Fruit fly (Drosophila melanogaster): ENCODE data around the gene IFT57.

The IFT57 gene

dm6 chr2L:3576520-3576919 lies 45.9 kb downstream of the IFT57 start:
- TF ChIP-seq bsh (GFP tag; optimal IDR thresholded peaks at IDR 0.05) (peak in 1 of 2 experiments; percentile 21), gem (tag; optimal IDR thresholded peaks at IDR 0.05) (peak; percentile 15), az2 (GFP tag; optimal IDR thresholded peaks at IDR 0.05) (peak; percentile 3), Ada2b (GFP tag; IDR thresholded peaks at IDR 0.05) (no peak), CG11695 (GFP tag; IDR thresholded peaks at IDR 0.05) (no peak), dmrt11E (tag; optimal IDR thresholded peaks at IDR 0.05) (peak; percentile 29), HLH3B (GFP tag; IDR thresholded peaks at IDR 0.05) (no peak), zf30C (GFP tag; optimal IDR thresholded peaks at IDR 0.05) (peak; percentile 0), Med (GFP tag) (peak; percentile 24), chif (GFP tag; optimal IDR thresholded peaks at IDR 0.05) (peak in 1 of 2 experiments; percentile 13), Doc2 (GFP tag; IDR thresholded peaks at IDR 0.05) (no peak), sisA (GFP tag; IDR thresholded peaks at IDR 0.05) (0 out of 2 replicates have a peak, but pooled peaks have one; percentile 3), CG1603 (tag; optimal IDR thresholded peaks at IDR 0.05) (peak; percentile 36), Bdp1 (GFP tag; optimal IDR thresholded peaks at IDR 0.05) (no peak), hb (GFP tag; IDR thresholded peaks at IDR 0.05; ENCODE audit: partially characterized antibody) (no peak), lab (GFP tag; optimal IDR thresholded peaks at IDR 0.05) (no peak), zfh1 (GFP tag; IDR thresholded peaks at IDR 0.05) (0 out of 3 replicates have a peak, but pooled peaks have one; percentile 40), row (GFP tag; IDR thresholded peaks at IDR 0.05) (0 out of 3 replicates have a peak, but pooled peaks have one; percentile 33)

dm6 chr2L:3580668-3581172 lies 50.1 kb downstream of the IFT57 start, which contains the start of gene sob:
Gene sob, minus strand, starts transcription at chr2L:3580769.
- TF ChIP-seq Hmx (GFP tag; optimal IDR thresholded peaks at IDR 0.05) (no peak), Xbp1 (GFP tag; optimal IDR thresholded peaks at IDR 0.05) (no peak), da (GFP tag; optimal IDR thresholded peaks at IDR 0.05) (no peak), CG6854 (GFP tag; optimal IDR thresholded peaks at IDR 0.05) (no peak), HmgZ (tag; optimal IDR thresholded peaks at IDR 0.05) (peak; percentile 42), Tbp (GFP tag; optimal IDR thresholded peaks at IDR 0.05) (no peak), CG18476 (GFP tag; optimal IDR thresholded peaks at IDR 0.05) (no peak), seq (GFP tag; IDR thresholded peaks at IDR 0.05) (peak; percentile 33; the same call in 1 of the 2 replicates), CG10543 (GFP tag; optimal IDR thresholded peaks at IDR 0.05) (no peak), Lpt (GFP tag; optimal IDR thresholded peaks at IDR 0.05) (no peak), CG18262 (tag; optimal IDR thresholded peaks at IDR 0.05) (no peak), tna (GFP tag; IDR thresholded peaks at IDR 0.05; ENCODE audit: partially characterized antibody) (no peak; the same call in 1 of the 2 replicates), emc (GFP tag; optimal IDR thresholded peaks at IDR 0.05) (no peak), CG8478 (optimal IDR thresholded peaks at IDR 0.05) (peak; percentile 29), Eip74EF (GFP tag; optimal IDR thresholded peaks at IDR 0.05) (no peak), vfl (GFP tag; optimal IDR thresholded peaks at IDR 0.05) (no peak), cas (GFP tag; IDR thresholded peaks at IDR 0.05) (no peak), Dip2 (GFP tag; IDR thresholded peaks at IDR 0.05) (no peak), sens-2 (GFP tag; IDR thresholded peaks at IDR 0.05) (peak; percentile 69), CG18599 (GFP tag; optimal IDR thresholded peaks at IDR 0.05) (no peak), luna (GFP tag; optimal IDR thresholded peaks at IDR 0.05) (no peak), ato (GFP tag; IDR thresholded peaks at IDR 0.05; ENCODE audit: partially characterized antibody) (0 out of 2 replicates have a peak, but pooled peaks have one; percentile 41), CG13775 (GFP tag; optimal IDR thresholded peaks at IDR 0.05) (no peak), insv (GFP tag; optimal IDR thresholded peaks at IDR 0.05) (no peak), CG17612 (GFP tag; IDR thresholded peaks at IDR 0.05) (no peak), CG14965 (GFP tag; optimal IDR thresholded peaks at IDR 0.05; ENCODE audit: borderline replicate concordance) (no peak), CG12299 (tag; optimal IDR thresholded peaks at IDR 0.05) (no peak), dm (GFP tag; optimal IDR thresholded peaks at IDR 0.05) (no peak), CG11560 (tag; IDR thresholded peaks at IDR 0.05) (no peak), nau (GFP tag; optimal IDR thresholded peaks at IDR 0.05) (peak; percentile 1), az2 (GFP tag; optimal IDR thresholded peaks at IDR 0.05) (no peak), otp (GFP tag; IDR thresholded peaks at IDR 0.05) (no peak), usp (GFP tag; optimal IDR thresholded peaks at IDR 0.05) (no peak), CG10654 (GFP tag; optimal IDR thresholded peaks at IDR 0.05) (no peak)
